Worm (Caenorhabditis elegans) whole organism, late embryonic: ENCODE data around the gene atp-2.

ENCODE experiments used
- ceh-45 ChIP-seq: fragments of 200-800 bp; sonication (Bioruptor generic); IDR thresholded peaks from 2 replicates; pipeline ENCODE4 v1.3.6; 2022; ENCODE audit warnings: missing genetic modification reagents, missing genetic modification characterization, missing compliant biosample characterization
- nfya-1 ChIP-seq: sonication (generic microtip); optimal IDR thresholded peaks from 2 replicates; lab custom pipeline; 2017; ENCODE audit warnings: missing genetic modification characterization, mild to moderate bottlenecking, missing compliant biosample characterization, antibody characterized with exemption, moderate library complexity
- nhr-11 ChIP-seq: fragments of 150-350 bp; optimal IDR thresholded peaks from 2 replicates; lab custom pipeline; 2014; ENCODE audit warnings: missing biosample characterization, missing genetic modification characterization
- odd-2 ChIP-seq: sonication (generic microtip); optimal IDR thresholded peaks from 2 replicates; lab custom pipeline; 2017; ENCODE audit warnings: antibody characterized with exemption, mild to moderate bottlenecking, missing genetic modification characterization, missing compliant biosample characterization
- sox-2 ChIP-seq: fragments of 200-800 bp; sonication (Bioruptor generic); IDR thresholded peaks from 2 replicates; pipeline ENCODE4 v1.3.6; 2022; ENCODE audit warnings: missing genetic modification reagents, missing genetic modification characterization, missing compliant biosample characterization

- TF ChIP-seq sox-2 (GFP tag; lab: Robert Waterston, UW): no peak
- TF ChIP-seq odd-2: no peak
- no peak for TF ChIP-seq nhr-11 (tag; lab: Kevin White, UChicago)
- TF ChIP-seq ceh-45: no peak
- no peak for TF ChIP-seq nfya-1 (tag; lab: Kevin White, UChicago)
Measured at ce11 chrIII:5245067-5245466, 16.9 kb downstream of the atp-2 start.
